Fruit fly (Drosophila melanogaster): ENCODE data around the gene mtSSB.
A peak's percentile ranks its signal among the peaks of the same experiment; 100 is the strongest.

Gene mtSSB

DNA sequence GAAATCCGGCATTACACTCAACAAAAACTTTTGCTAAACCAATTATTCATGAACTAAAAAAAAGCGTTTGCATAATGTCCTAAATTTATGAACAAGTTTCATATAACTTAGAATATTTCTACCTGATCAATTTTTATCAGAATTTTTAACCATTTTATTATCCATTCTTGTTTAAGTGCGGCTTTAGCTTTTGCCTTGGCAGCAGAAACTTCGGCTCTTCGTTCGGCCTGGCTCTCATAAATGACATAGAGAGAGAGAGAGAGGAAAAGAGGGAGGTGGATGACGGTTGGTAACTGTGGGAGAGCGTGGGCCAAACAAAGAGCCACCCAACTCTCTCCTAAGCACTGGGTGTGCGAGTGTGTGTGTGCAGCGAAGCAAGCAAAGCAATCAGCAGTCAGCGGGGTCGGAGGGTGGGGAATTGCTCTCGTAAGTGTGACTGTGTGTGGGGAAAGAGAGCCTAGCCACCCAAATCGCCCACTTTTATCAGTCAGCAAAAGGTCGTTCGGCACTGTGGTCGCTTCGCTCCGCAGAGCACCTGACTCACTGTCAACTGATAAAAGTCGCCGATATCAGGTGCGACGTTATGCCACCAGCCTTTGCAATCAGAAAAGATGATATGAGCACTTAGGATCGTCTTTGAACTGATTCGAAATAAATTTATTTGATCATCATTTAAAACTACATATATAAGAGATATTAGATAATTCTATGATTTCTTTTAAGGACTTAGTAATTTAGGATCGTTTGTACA, 19.5 kb upstream of the mtSSB start:
- TF ChIP-seq pan (optimal IDR thresholded peaks at IDR 0.05) (no peak), usp (GFP tag; optimal IDR thresholded peaks at IDR 0.05) (no peak), CG8478 (optimal IDR thresholded peaks at IDR 0.05) (no peak), psq (optimal IDR thresholded peaks at IDR 0.05) (no peak), EcR (GFP tag; optimal IDR thresholded peaks at IDR 0.05) (peak in 1 of 2 experiments; percentile 26), Dll (optimal IDR thresholded peaks at IDR 0.05) (peak; percentile 96)

DNA sequence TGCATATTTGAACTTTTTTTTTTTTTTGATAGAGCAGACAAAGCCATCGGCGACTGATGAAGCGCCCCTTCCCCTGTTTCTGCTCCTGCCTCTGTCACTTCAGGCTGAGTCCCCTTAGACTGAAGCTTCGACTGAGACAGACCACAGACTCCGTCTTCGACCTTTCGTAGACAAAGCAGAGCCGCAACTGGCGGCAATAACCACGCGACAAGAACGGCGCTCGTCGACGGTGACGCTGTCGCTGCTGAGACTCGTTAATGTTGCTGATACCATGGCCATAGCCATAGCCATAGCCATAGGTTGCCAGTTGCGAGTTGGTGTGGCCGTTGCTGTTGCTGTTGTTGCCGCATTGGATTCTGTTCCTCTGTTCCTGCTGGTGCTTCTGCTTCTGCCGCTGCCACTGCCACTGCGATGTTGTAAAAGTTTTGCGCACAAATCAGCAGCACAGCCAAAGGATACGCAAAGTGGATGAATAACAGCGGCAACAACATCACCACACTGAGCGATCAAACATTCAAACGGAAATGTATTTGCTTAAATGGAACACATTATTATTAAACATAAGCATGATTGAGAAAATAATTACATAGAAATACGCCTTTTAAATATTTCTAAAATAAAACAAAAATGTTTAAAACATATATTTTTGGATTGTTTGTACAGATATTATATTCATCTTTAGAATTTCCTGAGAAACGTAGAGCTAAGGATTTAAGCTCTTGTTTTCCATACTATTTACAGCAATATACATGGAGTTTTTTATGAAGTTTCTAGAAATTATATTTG, 18.4 kb upstream of the mtSSB start:
- TF ChIP-seq pan (optimal IDR thresholded peaks at IDR 0.05) (no peak), usp (GFP tag; optimal IDR thresholded peaks at IDR 0.05) (no peak), EcR (GFP tag; optimal IDR thresholded peaks at IDR 0.05) (no peak), Dll (optimal IDR thresholded peaks at IDR 0.05) (no peak), psq (optimal IDR thresholded peaks at IDR 0.05) (no peak), CG8478 (optimal IDR thresholded peaks at IDR 0.05) (no peak)

DNA sequence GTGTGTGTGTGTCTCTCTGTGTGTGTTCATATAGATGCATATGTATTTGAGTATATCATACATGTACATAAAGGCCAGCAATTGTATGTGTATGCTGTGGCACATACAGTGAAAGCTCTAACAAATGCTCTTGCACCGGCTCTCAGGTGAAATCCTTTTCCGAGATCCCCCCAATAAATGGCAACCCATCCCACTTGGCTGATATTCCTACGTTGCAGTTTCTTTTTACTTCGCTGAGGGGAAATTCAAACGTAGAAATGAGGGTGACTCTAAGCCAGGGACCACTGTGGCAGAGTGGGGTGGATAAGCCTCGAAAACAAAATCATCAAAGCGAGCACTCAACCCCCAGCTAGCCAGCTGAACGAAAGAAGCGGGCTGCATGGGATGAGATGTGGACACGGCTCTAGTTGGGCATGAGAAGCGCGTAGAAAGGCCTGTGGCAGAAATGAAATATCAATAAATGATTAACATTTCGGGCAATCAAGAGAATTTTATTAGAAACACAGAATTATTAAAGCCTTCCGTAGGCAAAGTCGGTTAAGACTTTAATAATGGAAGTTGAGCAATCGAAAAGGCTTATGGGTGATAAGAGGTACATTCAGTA, 17.4 kb upstream of the mtSSB start:
- TF ChIP-seq usp (GFP tag; optimal IDR thresholded peaks at IDR 0.05) (no peak), EcR (GFP tag; optimal IDR thresholded peaks at IDR 0.05) (peak in 1 of 2 experiments; percentile 83), CG8478 (optimal IDR thresholded peaks at IDR 0.05) (no peak)

DNA sequence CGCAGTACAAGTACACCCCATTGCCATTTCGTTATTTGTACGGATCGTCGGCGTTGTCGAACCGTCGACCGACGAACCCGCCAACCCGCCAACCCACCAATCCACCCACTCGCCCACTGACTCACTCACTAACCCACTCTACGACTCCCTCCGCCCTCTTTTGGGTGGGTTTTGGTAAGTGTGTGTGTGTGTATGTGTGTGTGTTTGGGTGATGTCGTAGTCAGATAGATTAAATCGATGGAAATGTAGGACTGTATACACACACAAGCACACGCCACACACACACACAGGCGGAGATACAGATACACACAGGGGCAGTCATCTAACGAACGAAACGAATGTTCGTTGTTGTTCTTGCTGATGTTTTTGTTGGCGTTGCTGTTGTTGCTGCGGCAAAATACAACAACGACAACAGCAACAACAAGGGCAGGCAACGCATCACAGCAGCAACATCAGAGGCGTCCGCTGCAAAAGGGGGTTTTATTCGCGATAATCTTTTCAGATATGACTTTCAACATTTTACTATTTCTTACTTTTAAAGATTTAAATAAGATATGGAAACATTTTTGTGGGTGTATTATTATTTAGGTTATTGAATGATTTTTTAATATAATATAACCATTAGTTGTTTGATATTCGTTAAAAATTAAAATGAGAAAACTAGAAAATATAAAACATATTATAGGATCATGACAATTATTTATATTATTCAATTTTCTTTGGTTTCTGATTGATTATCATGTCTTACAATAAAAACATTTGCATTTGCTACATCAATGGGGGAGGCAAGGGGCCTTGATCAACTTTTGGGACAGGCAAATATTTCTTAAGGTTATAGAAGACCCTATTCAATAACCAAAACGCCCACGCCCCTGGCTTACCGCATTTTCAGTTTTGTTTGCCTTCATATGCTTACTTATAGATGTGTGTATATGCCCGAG, 16.6 kb upstream of the mtSSB start:
- TF ChIP-seq psq (optimal IDR thresholded peaks at IDR 0.05) (no peak), CG8478 (optimal IDR thresholded peaks at IDR 0.05) (no peak), EcR (GFP tag; optimal IDR thresholded peaks at IDR 0.05) (no peak), Dll (optimal IDR thresholded peaks at IDR 0.05) (no peak), pan (optimal IDR thresholded peaks at IDR 0.05) (no peak), usp (GFP tag; optimal IDR thresholded peaks at IDR 0.05) (no peak)

DNA sequence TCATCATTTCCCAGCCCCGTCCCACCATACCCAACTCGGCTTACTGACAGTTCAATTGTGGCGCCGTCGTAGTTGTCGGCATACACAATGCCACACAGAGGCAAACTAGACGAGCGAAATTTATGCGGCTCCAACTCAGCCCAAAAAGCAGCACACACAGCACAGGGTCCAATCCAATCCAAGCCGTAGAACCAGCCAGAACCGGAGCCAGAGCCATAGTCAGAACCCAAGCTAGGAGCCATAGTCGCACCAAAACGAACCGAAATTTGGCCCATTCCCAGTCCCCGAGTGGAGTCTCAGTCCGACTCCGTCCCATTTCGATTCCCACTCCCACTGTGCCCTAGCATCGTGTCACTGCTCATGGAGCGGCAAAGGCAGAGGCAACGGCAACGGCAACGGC, 15.8 kb upstream of the mtSSB start:
- TF ChIP-seq CG8478 (optimal IDR thresholded peaks at IDR 0.05) (no peak), Dll (optimal IDR thresholded peaks at IDR 0.05) (no peak), psq (optimal IDR thresholded peaks at IDR 0.05) (no peak), usp (GFP tag; optimal IDR thresholded peaks at IDR 0.05) (no peak), EcR (GFP tag; optimal IDR thresholded peaks at IDR 0.05) (no peak), pan (optimal IDR thresholded peaks at IDR 0.05) (no peak)

DNA sequence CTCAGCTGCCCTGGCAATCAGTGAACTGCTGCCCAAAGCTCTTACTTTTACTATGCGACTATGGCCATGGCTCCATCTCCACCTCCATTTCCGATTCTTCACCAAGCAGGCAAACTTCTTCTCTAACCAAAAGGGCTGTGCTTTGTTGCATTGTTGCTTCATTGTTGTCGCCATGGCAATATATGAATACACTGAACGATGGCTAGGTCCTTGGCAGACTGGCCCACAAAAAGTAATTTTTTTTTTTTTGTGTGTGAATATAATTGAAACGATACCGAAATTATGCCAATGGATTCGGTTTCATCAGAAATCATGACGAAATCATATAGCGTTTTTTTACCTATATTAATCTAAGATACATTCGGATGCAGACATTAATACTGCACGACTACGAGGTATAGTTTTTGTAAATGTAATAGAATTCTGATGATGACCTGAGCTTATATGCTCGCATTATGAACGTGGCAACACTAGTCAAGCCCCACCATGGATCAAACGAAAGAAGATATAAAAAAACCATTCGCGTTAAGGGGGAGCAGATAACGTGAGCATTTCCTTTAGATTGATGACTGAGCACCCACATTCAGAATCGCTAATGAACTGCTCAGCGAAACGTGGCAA, 15.1 kb upstream of the mtSSB start:
- TF ChIP-seq psq (optimal IDR thresholded peaks at IDR 0.05) (no peak), Dll (optimal IDR thresholded peaks at IDR 0.05) (no peak), usp (GFP tag; optimal IDR thresholded peaks at IDR 0.05) (no peak), pan (optimal IDR thresholded peaks at IDR 0.05) (no peak), EcR (GFP tag; optimal IDR thresholded peaks at IDR 0.05) (no peak)

DNA sequence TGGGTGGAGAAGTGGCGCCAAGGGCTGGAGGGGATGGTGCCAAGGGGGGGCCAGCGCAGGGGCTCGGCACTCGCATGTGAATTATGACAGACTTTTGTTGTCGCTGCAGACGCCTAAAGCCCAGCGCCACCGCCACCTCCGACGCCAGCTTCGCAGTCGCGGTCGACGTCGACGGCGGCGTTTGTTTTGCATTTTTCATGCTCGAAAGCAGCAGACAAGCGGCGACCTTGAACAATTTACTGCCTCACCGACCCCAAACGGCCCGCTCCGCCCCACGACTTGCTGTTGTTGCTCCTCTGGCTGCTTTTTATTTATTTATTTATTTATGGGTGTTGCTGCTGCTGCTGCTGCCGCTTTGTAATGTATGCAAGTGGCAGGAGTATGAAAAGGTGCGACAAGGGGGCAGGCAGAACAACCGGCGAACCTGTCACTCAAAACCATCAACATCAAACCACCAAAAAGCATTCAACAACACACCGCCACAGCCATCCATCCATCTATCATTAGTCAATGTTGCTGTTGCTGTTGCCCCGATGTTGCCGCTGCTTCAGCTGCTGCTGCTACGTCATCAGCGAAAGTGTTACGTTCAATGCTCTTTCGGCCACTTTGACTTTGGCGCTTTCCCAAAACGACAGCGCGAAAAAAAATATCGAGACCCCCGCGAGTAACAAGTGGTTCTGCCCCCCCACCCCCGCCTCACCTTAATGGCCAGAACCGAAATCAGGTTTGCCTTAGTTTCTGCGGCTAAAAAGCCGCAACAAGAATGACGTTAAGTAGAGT, 13.4 kb upstream of the mtSSB start:
- TF ChIP-seq pan (optimal IDR thresholded peaks at IDR 0.05) (no peak), CG8478 (optimal IDR thresholded peaks at IDR 0.05) (no peak), Dll (optimal IDR thresholded peaks at IDR 0.05) (no peak), EcR (GFP tag; optimal IDR thresholded peaks at IDR 0.05) (no peak), usp (GFP tag; optimal IDR thresholded peaks at IDR 0.05) (no peak), psq (optimal IDR thresholded peaks at IDR 0.05) (no peak)

DNA sequence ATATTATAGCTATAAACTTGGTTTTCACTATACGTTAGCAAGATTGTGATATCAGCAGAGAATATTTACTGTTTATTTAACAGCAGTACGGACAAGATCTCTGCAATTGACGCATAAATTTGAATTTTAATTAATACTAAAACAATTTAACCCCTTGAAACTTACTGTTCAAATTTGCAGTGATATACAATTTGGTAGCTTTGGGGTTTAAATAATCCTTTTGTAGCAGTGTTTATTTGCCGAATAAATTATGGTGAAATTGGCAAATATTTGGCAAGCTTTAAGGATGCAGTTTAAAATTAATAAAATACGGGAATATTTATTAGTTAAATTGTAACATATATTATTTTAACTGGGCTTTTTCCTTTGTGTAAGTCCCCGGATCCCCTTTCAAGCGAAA, 12.3 kb upstream of the mtSSB start:
- TF ChIP-seq CG8478 (optimal IDR thresholded peaks at IDR 0.05) = no peak
- no peak for TF ChIP-seq usp (GFP tag; optimal IDR thresholded peaks at IDR 0.05)
- TF ChIP-seq Dll (optimal IDR thresholded peaks at IDR 0.05) = no peak
- TF ChIP-seq pan (optimal IDR thresholded peaks at IDR 0.05) = no peak
- TF ChIP-seq EcR (GFP tag; optimal IDR thresholded peaks at IDR 0.05) = no peak
- TF ChIP-seq psq (optimal IDR thresholded peaks at IDR 0.05) = no peak

DNA sequence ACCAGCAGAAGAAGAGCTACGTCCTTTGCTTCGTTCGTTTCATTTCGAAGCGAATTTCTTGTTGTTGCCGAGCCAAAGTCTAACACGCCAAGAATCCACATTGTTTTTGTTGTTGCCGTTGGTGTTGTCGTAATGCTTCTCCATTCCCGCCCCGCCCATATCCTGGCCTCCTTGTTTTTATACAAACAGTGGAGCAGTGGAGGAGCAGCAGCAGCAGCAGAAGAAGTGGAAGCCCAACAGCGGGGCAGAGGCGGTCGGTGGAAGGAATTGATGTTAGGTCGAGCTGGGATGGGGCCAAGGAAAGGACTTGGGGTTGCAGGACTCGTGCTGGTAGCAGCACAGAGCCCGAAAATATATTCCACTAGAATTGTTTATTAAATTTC, 10.3 kb upstream of the mtSSB start:
- no peak for TF ChIP-seq psq (optimal IDR thresholded peaks at IDR 0.05)
- no peak for TF ChIP-seq CG8478 (optimal IDR thresholded peaks at IDR 0.05)
- TF ChIP-seq Dll (optimal IDR thresholded peaks at IDR 0.05) = no peak
- TF ChIP-seq EcR (GFP tag; optimal IDR thresholded peaks at IDR 0.05) = no peak
- TF ChIP-seq usp (GFP tag; optimal IDR thresholded peaks at IDR 0.05) = no peak
- TF ChIP-seq pan (optimal IDR thresholded peaks at IDR 0.05) = no peak

All from whole organism.